Worm (Caenorhabditis elegans): ENCODE measurements around the gene M02G9.4.

DNA sequence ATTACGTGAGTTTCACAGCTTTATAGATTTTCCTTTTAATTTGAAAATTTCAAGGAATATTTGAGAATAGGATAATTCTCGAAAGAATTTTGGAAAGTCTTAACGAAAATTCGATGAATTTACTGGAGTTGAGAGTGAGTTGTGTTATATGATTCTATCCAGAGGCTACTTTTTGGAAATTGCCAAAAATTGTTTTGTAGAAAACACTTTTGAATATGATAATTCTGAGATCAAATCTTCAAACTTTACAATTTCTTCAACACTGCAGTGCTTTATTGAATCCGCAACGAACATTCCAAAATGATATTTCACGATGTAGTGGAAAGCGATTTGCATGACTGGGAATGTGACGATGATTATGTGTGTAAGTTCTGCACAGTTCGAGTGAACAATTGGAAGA is 34.9 kb downstream of the M02G9.4 start, which contains the start of gene C07E3.8:
- no peak for TF ChIP-seq tbx-11 (GFP tag; IDR thresholded peaks at IDR 0.05)
- no peak for TF ChIP-seq F13C5.2 (tag; optimal IDR thresholded peaks at IDR 0.05)
- TF ChIP-seq ceh-13 (GFP tag; optimal IDR thresholded peaks at IDR 0.05), result no peak
- TF ChIP-seq tra-4 (tag; optimal IDR thresholded peaks at IDR 0.05), result no peak
- no peak for TF ChIP-seq ama-1 (optimal IDR thresholded peaks at IDR 0.05)
- no peak for TF ChIP-seq hnd-1 (tag; optimal IDR thresholded peaks at IDR 0.05)
- no peak for TF ChIP-seq flt-1 (GFP tag; IDR thresholded peaks at IDR 0.05)
- no peak for TF ChIP-seq scrt-1 (GFP tag; IDR thresholded peaks at IDR 0.05)
- TF ChIP-seq tbx-37 (GFP tag; conservative IDR thresholded peaks at IDR 0.05), result no peak
- no peak for TF ChIP-seq ceh-36 (tag; optimal IDR thresholded peaks at IDR 0.05)
- TF ChIP-seq pes-1 (GFP tag; IDR thresholded peaks at IDR 0.05), result no peak
- no peak for TF ChIP-seq B0310.2 (tag; optimal IDR thresholded peaks at IDR 0.05)
- TF ChIP-seq hmg-4 (GFP tag; optimal IDR thresholded peaks at IDR 0.05), result no peak
